Worm (Caenorhabditis elegans) whole organism, L4 larva: Measurements from ENCODE around the gene F42G10.1.

ENCODE experiments used
- F37D6.2 ChIP-seq: sonication (generic microtip); optimal IDR thresholded peaks from 2 replicates; lab custom pipeline; 2016; ENCODE audit warnings: mild to moderate bottlenecking, missing genetic modification characterization, missing compliant biosample characterization
- Y48G9A.11 ChIP-seq: fragments of 200-800 bp; sonication (Bioruptor generic); IDR thresholded peaks from 2 replicates; pipeline ENCODE4 v1.3.6; 2022; ENCODE audit warnings: missing genetic modification reagents, missing genetic modification characterization, missing compliant biosample characterization
- Y75B8A.6 ChIP-seq: fragments of 200-800 bp; sonication (Bioruptor generic); IDR thresholded peaks from 2 replicates; pipeline ENCODE4 v1.3.6; 2022; ENCODE audit warnings: missing genetic modification reagents, missing genetic modification characterization, missing compliant biosample characterization
- aha-1 ChIP-seq: fragments of 150-350 bp; peaks from one replicate; lab custom pipeline; 2014; ENCODE audit warnings: missing biosample characterization, missing genetic modification characterization
- ama-1 ChIP-seq: fragments of 150-350 bp; optimal IDR thresholded peaks from 2 replicates; lab custom pipeline; 2014; ENCODE audit warnings: inconsistent platforms, mixed read lengths
- ceh-62 ChIP-seq: sonication (generic microtip); optimal IDR thresholded peaks from 2 replicates; lab custom pipeline; 2017; ENCODE audit warnings: missing biosample characterization, missing genetic modification characterization
- ceh-82 ChIP-seq: sonication (generic microtip); optimal IDR thresholded peaks from 2 replicates; lab custom pipeline; 2017; ENCODE audit warnings: missing biosample characterization, missing genetic modification characterization
- daf-16 ChIP-seq, 3 experiments: sonication (generic microtip); optimal IDR thresholded peaks; 2 replicates each; lab custom pipeline; 2016 to 2017; ENCODE audit warnings: missing genetic modification characterization in 3 of 3, missing genetic modification reagents in 3 of 3, mild to moderate bottlenecking in 2 of 3, missing compliant biosample characterization in 2 of 3, missing biosample characterization in 1 of 3, moderate library complexity in 1 of 3
- dmd-6 ChIP-seq: fragments of 200-800 bp; sonication (Bioruptor generic); IDR thresholded peaks from 2 replicates; pipeline ENCODE4 v1.3.6; 2022; ENCODE audit warnings: missing genetic modification reagents, missing genetic modification characterization, missing compliant biosample characterization
- dve-1 ChIP-seq: sonication (generic microtip); optimal IDR thresholded peaks from 2 replicates; lab custom pipeline; 2017; ENCODE audit warnings: antibody characterized with exemption, mild to moderate bottlenecking, missing genetic modification characterization, missing compliant biosample characterization; ENCODE audit not compliant: insufficient read depth
- fkh-10 ChIP-seq: fragments of 150-350 bp; optimal IDR thresholded peaks from 2 replicates; lab custom pipeline; 2014; ENCODE audit warnings: missing biosample characterization, missing genetic modification reagents, missing genetic modification characterization
- fos-1 ChIP-seq: fragments of 150-350 bp; optimal IDR thresholded peaks from 2 replicates; lab custom pipeline; 2014; ENCODE audit warnings: missing biosample characterization, missing genetic modification characterization
- hlh-30 ChIP-seq: sonication (generic microtip); optimal IDR thresholded peaks from 2 replicates; lab custom pipeline; 2017; ENCODE audit warnings: antibody characterized with exemption, mild to moderate bottlenecking, missing genetic modification characterization, missing compliant biosample characterization; ENCODE audit not compliant: insufficient read depth
- jun-1 ChIP-seq: fragments of 150-350 bp; optimal IDR thresholded peaks from 2 replicates; lab custom pipeline; 2014; ENCODE audit warnings: missing biosample characterization, missing genetic modification reagents, missing genetic modification characterization
- lin-38 ChIP-seq: fragments of 200-800 bp; sonication (Bioruptor generic); IDR thresholded peaks from 2 replicates; pipeline ENCODE4 v1.3.6; 2022; ENCODE audit warnings: missing genetic modification reagents, missing genetic modification characterization, missing compliant biosample characterization
- lsy-2 ChIP-seq, 2 experiments: fragments of 150-350 bp in 1 of 2; sonication (generic microtip) in 1 of 2; optimal IDR thresholded peaks; 2 replicates each; lab custom pipeline; 2014 to 2017; ENCODE audit warnings: missing biosample characterization in 2 of 2, missing genetic modification characterization in 2 of 2
- madf-5 ChIP-seq, 2 experiments: fragments of 200-800 bp; sonication (Bioruptor generic); IDR thresholded peaks; 2 replicates each; pipeline ENCODE4 v1.3.6; 2022; ENCODE audit warnings: missing compliant biosample characterization in 2 of 2, missing genetic modification characterization in 2 of 2
- mdl-1 ChIP-seq, 2 experiments: fragments of 150-350 bp in 1 of 2; sonication (generic microtip) in 1 of 2; optimal IDR thresholded peaks; 2 replicates each; lab custom pipeline; 2014 to 2017; ENCODE audit warnings: missing biosample characterization in 2 of 2, missing genetic modification characterization in 2 of 2
- nhr-11 ChIP-seq: fragments of 150-350 bp; optimal IDR thresholded peaks from 2 replicates; lab custom pipeline; 2014; ENCODE audit warnings: missing biosample characterization, missing genetic modification characterization
- nhr-25 ChIP-seq: sonication (generic microtip); optimal IDR thresholded peaks from 2 replicates; lab custom pipeline; 2017; ENCODE audit warnings: missing genetic modification characterization, mild to moderate bottlenecking, missing compliant biosample characterization, antibody characterized with exemption, moderate library complexity, borderline replicate concordance; ENCODE audit not compliant: insufficient read depth
- nhr-28 ChIP-seq: fragments of 150-350 bp; optimal IDR thresholded peaks from 2 replicates; lab custom pipeline; 2014; ENCODE audit warnings: missing biosample characterization, missing genetic modification characterization
- nhr-41 ChIP-seq: fragments of 200-800 bp; sonication (Bioruptor generic); IDR thresholded peaks from 2 replicates; pipeline ENCODE4 v1.3.6; 2022; ENCODE audit warnings: missing genetic modification reagents, missing genetic modification characterization, missing compliant biosample characterization
- nhr-48 ChIP-seq: sonication (generic microtip); optimal IDR thresholded peaks from 2 replicates; lab custom pipeline; 2016; ENCODE audit warnings: mild to moderate bottlenecking, missing genetic modification characterization, missing compliant biosample characterization
- pqm-1 ChIP-seq: sonication (generic microtip); optimal IDR thresholded peaks from 2 replicates; lab custom pipeline; 2017; ENCODE audit warnings: missing biosample characterization, missing genetic modification characterization
- rbr-2 ChIP-seq: sonication (generic microtip); optimal IDR thresholded peaks from 2 replicates; lab custom pipeline; 2016; ENCODE audit warnings: missing genotype, missing genetic modification characterization, missing compliant biosample characterization
- snpc-4 ChIP-seq: fragments of 150-350 bp; optimal IDR thresholded peaks from 2 replicates; lab custom pipeline; 2014; ENCODE audit warnings: missing biosample characterization, missing genetic modification characterization
- unc-62 ChIP-seq, 3 experiments: fragments of 150-350 bp in 1 of 3; sonication (generic microtip); optimal IDR thresholded peaks in 2 of 3; peaks in 1 of 3; 1 replicate in 1 of 3; 2 replicates in 2 of 3; lab custom pipeline; 2014 to 2017; ENCODE audit warnings: missing biosample characterization in 3 of 3, missing genetic modification characterization in 3 of 3, missing genetic modification reagents in 3 of 3, missing genotype in 1 of 3
- zfp-3 ChIP-seq: fragments of 200-800 bp; sonication (Bioruptor generic); conservative IDR thresholded peaks from 2 replicates; pipeline ENCODE4 v1.3.6; 2022; ENCODE audit warnings: missing genetic modification reagents, missing genetic modification characterization, missing compliant biosample characterization
- zip-2 ChIP-seq: fragments of 150-350 bp; optimal IDR thresholded peaks from 2 replicates; lab custom pipeline; 2014; ENCODE audit warnings: missing biosample characterization, missing genetic modification characterization
- ztf-7 ChIP-seq: fragments of 150-350 bp; optimal IDR thresholded peaks from 2 replicates; lab custom pipeline; 2014; ENCODE audit warnings: missing biosample characterization, missing genetic modification characterization

F42G10.1 gene

DNA sequence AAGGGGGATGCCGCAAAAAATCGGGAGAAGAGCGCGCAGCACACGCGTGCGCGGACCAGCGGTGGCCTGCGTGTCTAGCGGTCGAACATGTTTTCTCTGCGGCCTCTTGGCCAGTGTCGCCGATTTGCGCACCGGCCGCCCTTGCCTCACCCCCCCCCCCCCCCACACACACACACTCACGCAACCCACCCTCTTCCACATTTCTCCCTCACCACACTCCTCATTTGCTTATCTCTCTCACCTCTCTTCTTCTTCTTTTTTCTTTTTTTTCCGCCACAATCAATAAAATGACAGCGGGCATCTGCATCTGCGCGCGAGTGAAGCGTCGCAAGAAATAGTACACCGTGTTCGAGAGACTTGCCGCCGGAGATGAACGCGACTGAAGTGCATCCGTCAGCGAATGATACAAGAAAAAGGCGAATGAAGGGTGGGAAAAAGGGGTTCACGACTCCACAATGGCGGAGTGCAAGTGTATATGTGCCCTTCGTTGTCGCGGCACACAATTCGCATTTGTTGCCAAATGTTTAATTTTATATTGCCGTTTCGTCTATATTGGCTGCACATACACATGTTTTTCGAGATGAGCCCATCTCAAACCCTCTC lies 22.3 kb downstream of the F42G10.1 start (continued):
- TF ChIP-seq nhr-28, result peak; percentile 70
- TF ChIP-seq lin-38 (GFP tag; lab: Robert Waterston, UW), result peak; percentile 49

ce11 chrX:9999192-9999591 lies 22.8 kb downstream of the F42G10.1 start, which contains the start of gene grk-1:
grk-1 (minus strand) TSS chrX:9999208.
- TF ChIP-seq F37D6.2 (tag; lab: Kevin White, UChicago) (peak; percentile 3), nhr-25 (no peak), ceh-82 (tag; lab: Kevin White, UChicago) (no peak), mdl-1 (tag; optimal IDR thresholded peaks at IDR 0.05; lab: Kevin White, UChicago) (no peak), rbr-2 (tag; lab: Kevin White, UChicago) (peak; percentile 23), fkh-10 (GFP tag; lab: Kevin White, UChicago) (peak; percentile 19), unc-62 (GFP tag; optimal IDR thresholded peaks at IDR 0.05 in 1 of 2; lab: Kevin White, UChicago) (peak in 1 of 2 experiments; percentile 30), unc-62 (tag; optimal IDR thresholded peaks at IDR 0.05; lab: Kevin White, UChicago) (no peak)

DNA sequence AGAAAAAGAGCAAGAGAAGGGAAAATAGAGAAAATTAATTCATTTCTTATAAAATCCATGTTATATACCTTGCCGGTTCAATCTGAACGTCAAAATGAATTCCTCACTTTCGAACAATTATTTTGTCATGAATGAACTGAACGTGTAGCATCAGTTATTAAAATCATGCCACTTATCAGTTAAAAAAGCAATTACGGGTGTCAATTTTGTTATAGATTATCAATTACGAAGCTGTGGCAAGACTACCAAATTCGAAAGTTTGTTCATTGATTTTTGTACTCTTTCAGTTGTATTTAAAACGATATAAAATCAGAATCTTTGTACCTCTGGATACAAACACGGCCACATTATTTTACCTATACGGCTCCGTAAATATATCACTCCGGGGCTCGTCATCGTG lies 24.6 kb downstream of the F42G10.1 start:
- TF ChIP-seq dmd-6 (peak; percentile 36; the same call in 1 of the 2 replicates), nhr-28 (peak; percentile 60), nhr-41 (GFP tag; lab: Robert Waterston, UW) (0 out of 2 replicates have a peak, but pooled peaks have one; percentile 12), ama-1 (lab: Kevin White, UChicago) (no peak), dve-1 (peak; percentile 45), pqm-1 (peak; percentile 60), jun-1 (tag; lab: Kevin White, UChicago) (no peak), nhr-11 (tag; lab: Kevin White, UChicago) (no peak), Y48G9A.11 (no peak)
- TF ChIP-seq, all 104 proteins: peak for 5

DNA sequence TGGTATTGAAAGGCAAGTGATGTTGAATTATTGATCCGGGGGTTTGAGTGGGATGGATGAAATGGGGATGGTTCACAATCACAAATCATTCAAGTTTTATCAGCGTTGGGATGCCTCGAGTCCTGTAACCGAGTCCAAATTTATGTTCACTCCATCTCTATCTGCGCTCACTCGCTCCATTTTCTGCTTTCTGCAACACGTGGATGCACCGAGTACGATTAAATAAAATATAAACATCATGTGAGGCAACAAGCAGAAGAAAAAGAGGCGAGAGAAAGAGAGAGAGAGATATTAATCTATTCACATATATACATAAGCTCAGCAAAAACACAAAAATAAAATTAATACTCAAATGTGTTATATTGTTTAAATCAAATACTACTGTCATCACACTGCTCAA lies 28.9 kb downstream of the F42G10.1 start:
- no peak for TF ChIP-seq snpc-4
- TF ChIP-seq ztf-7 (tag; lab: Kevin White, UChicago), result no peak
- TF ChIP-seq Y48G9A.11, result no peak
- no peak for TF ChIP-seq nhr-11 (tag; lab: Kevin White, UChicago)
- TF ChIP-seq zip-2 (tag; lab: Kevin White, UChicago), result no peak
- TF ChIP-seq dve-1, result peak; percentile 36
- peak; percentile 41 for TF ChIP-seq hlh-30 (tag; lab: Kevin White, UChicago)
- no peak for TF ChIP-seq aha-1 (tag; lab: Kevin White, UChicago)
- no peak for TF ChIP-seq F37D6.2 (tag; lab: Kevin White, UChicago)
- TF ChIP-seq madf-5 (GFP tag; IDR thresholded peaks at IDR 0.05; lab: Robert Waterston, UW), result no peak
- no peak for TF ChIP-seq ceh-82 (tag; lab: Kevin White, UChicago)
- no peak for TF ChIP-seq nhr-25
- no peak for TF ChIP-seq nhr-48 (tag; lab: Kevin White, UChicago)

- TF ChIP-seq Y75B8A.6 (GFP tag; lab: Robert Waterston, UW) (no peak), lsy-2 (tag; optimal IDR thresholded peaks at IDR 0.05; lab: Kevin White, UChicago) (no peak), snpc-4 (peak; percentile 21), dve-1 (peak; percentile 8), zfp-3 (GFP tag; lab: Robert Waterston, UW) (no peak), fos-1 (tag; lab: Kevin White, UChicago) (no peak), ama-1 (lab: Kevin White, UChicago) (no peak), daf-16 (GFP tag; optimal IDR thresholded peaks at IDR 0.05; lab: Kevin White, UChicago) (no peak), daf-16 (tag; optimal IDR thresholded peaks at IDR 0.05; lab: Kevin White, UChicago) (peak; percentile 78), rbr-2 (tag; lab: Kevin White, UChicago) (no peak)
These were observed 33.1 kb downstream of the F42G10.1 start for ce11 chrX:9988884-9989283.

- TF ChIP-seq daf-16 (GFP tag; optimal IDR thresholded peaks at IDR 0.05; lab: Kevin White, UChicago) (no peak), daf-16 (tag; optimal IDR thresholded peaks at IDR 0.05; lab: Kevin White, UChicago) (peak; percentile 11), unc-62 (GFP tag; optimal IDR thresholded peaks at IDR 0.05 in 1 of 2; lab: Kevin White, UChicago) (peak in 1 of 2 experiments; percentile 89), unc-62 (tag; optimal IDR thresholded peaks at IDR 0.05; lab: Kevin White, UChicago) (no peak), ceh-62 (tag; lab: Kevin White, UChicago) (no peak)
These were observed 34.8 kb downstream of the F42G10.1 start for ce11 chrX:9987166-9987565.
